Worm (Caenorhabditis elegans) whole organism, early embryonic: ENCODE results near the gene rgs-4.
"Not testable (repeated sequence)": the region's sequence is repeated elsewhere in the genome, so short reads cannot be mapped to it uniquely, and the experiment has no call there.

Source experiments
- B0310.2 ChIP-seq: sonication (generic microtip); optimal IDR thresholded peaks from 2 replicates; lab custom pipeline; 2016; ENCODE audit warnings: mild to moderate bottlenecking, missing genetic modification characterization, missing compliant biosample characterization
- aly-1 ChIP-seq: sonication (generic microtip); optimal IDR thresholded peaks from 2 replicates; lab custom pipeline; 2016; ENCODE audit warnings: missing genetic modification characterization, missing compliant biosample characterization
- ama-1 ChIP-seq: fragments of 150-350 bp; optimal IDR thresholded peaks from 2 replicates; lab custom pipeline; 2014
- ceh-13 ChIP-seq: fragments of 200-800 bp; sonication (Bioruptor generic); optimal IDR thresholded peaks from 2 replicates; lab custom pipeline; 2018; ENCODE audit warnings: mild to moderate bottlenecking, missing genetic modification characterization, missing compliant biosample characterization
- ceh-36 ChIP-seq: sonication (generic microtip); optimal IDR thresholded peaks from 2 replicates; lab custom pipeline; 2016; ENCODE audit warnings: missing genetic modification characterization, inconsistent platforms, missing compliant biosample characterization
- ets-7 ChIP-seq: sonication (generic microtip); optimal IDR thresholded peaks from 2 replicates; lab custom pipeline; 2016; ENCODE audit warnings: missing genotype, missing genetic modification characterization, missing compliant biosample characterization
- flt-1 ChIP-seq: fragments of 200-800 bp; sonication (Bioruptor generic); IDR thresholded peaks from 2 replicates; pipeline ENCODE4 v1.3.6; 2022; ENCODE audit warnings: missing genetic modification characterization, missing compliant biosample characterization
- hmg-4 ChIP-seq: fragments of 200-800 bp; sonication (Bioruptor generic); optimal IDR thresholded peaks from 2 replicates; lab custom pipeline; 2018; ENCODE audit warnings: mild to moderate bottlenecking, missing genetic modification characterization, missing compliant biosample characterization
- hnd-1 ChIP-seq: sonication (generic microtip); optimal IDR thresholded peaks from 2 replicates; lab custom pipeline; 2016; ENCODE audit warnings: missing genetic modification characterization, missing compliant biosample characterization
- pes-1 ChIP-seq: fragments of 200-800 bp; sonication (Bioruptor generic); IDR thresholded peaks from 2 replicates; pipeline ENCODE4 v1.3.6; 2022; ENCODE audit warnings: missing genetic modification reagents, missing genetic modification characterization, missing compliant biosample characterization
- scrt-1 ChIP-seq: fragments of 200-800 bp; sonication (Bioruptor generic); IDR thresholded peaks from 2 replicates; pipeline ENCODE4 v1.3.6; 2022; ENCODE audit warnings: missing genetic modification characterization, missing compliant biosample characterization
- tbx-11 ChIP-seq: fragments of 200-800 bp; sonication (Bioruptor generic); IDR thresholded peaks from 2 replicates; pipeline ENCODE4 v1.3.6; 2022; ENCODE audit warnings: missing genetic modification characterization, missing compliant biosample characterization
- tra-4 ChIP-seq: sonication (generic microtip); optimal IDR thresholded peaks from 2 replicates; lab custom pipeline; 2017; ENCODE audit warnings: missing genetic modification characterization, missing compliant biosample characterization

DNA sequence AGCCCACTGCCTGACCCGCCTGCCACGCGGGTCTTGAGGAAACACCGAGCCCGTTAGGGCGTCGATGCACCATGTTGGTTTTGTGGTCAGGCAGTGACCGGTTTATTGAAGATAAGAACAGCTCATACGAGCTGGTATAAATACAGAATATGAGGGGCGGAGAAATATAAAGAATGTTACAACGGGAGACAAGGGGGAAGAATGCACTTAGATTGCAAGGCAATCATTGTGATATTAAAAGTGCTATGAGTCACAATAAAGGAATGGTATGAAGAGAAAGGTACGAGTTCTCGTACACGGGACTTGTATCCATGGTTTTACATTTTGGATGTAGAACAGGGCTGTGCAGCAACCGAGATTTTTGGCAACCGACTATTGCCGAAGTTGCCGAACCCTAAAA lies 30.1 kb upstream of the rgs-4 start, which contains the start of gene Y38E10A.14:
- not testable (repeated sequence) for TF ChIP-seq ets-7 (tag; lab: Kevin White, UChicago); tbx-11 (GFP tag; lab: Robert Waterston, UW); scrt-1; B0310.2 (tag; lab: Kevin White, UChicago); ama-1 (lab: Kevin White, UChicago); ceh-13 (GFP tag; lab: Kevin White, UChicago); flt-1 (GFP tag; lab: Robert Waterston, UW); aly-1 (tag; lab: Kevin White, UChicago); tra-4 (tag; lab: Kevin White, UChicago); pes-1 (GFP tag; lab: Robert Waterston, UW); hnd-1 (tag; lab: Kevin White, UChicago); ceh-36; hmg-4 (GFP tag; lab: Kevin White, UChicago)
